Fruit fly (Drosophila melanogaster) whole organism, prepupa: ENCODE results near the gene Ada1-1.

ENCODE experiments used
- CG10631 ChIP-seq: fragments of 200-800 bp; sonication (Bioruptor generic); optimal IDR thresholded peaks from 2 replicates; lab custom pipeline; 2016; ENCODE audit warnings: missing biosample characterization, missing genetic modification characterization
- CG10669 ChIP-seq: fragments of 200-800 bp; sonication (Bioruptor generic); optimal IDR thresholded peaks from 3 replicates; lab custom pipeline; 2018; ENCODE audit warnings: missing biosample characterization, mild to moderate bottlenecking, missing genetic modification characterization, moderate library complexity
- CG11294 ChIP-seq: fragments of 200-800 bp; sonication (Bioruptor generic); IDR thresholded peaks from 2 replicates; pipeline ENCODE4 v1.3.6; 2022; ENCODE audit warnings: missing biosample characterization, missing genetic modification characterization
- CG11902 ChIP-seq: fragments of 200-800 bp; sonication (Bioruptor generic); optimal IDR thresholded peaks from 3 replicates; lab custom pipeline; 2016; ENCODE audit warnings: missing biosample characterization, missing genetic modification characterization
- CG15336 ChIP-seq: fragments of 200-800 bp; sonication (Bioruptor generic); IDR thresholded peaks from 2 replicates; pipeline ENCODE4 v1.3.6; 2022; ENCODE audit warnings: missing biosample characterization, missing genetic modification characterization
- CG1621 ChIP-seq: fragments of 200-800 bp; sonication (Bioruptor generic); optimal IDR thresholded peaks from 3 replicates; lab custom pipeline; 2018; ENCODE audit warnings: missing biosample characterization, mild to moderate bottlenecking, missing genetic modification characterization
- CG3032 ChIP-seq: fragments of 200-800 bp; optimal IDR thresholded peaks from 2 replicates; lab custom pipeline; 2019; ENCODE audit warnings: missing biosample characterization, mild to moderate bottlenecking, missing genetic modification characterization, moderate library complexity
- CG32006 ChIP-seq: fragments of 200-800 bp; sonication (Bioruptor generic); optimal IDR thresholded peaks from 3 replicates; lab custom pipeline; 2017; ENCODE audit warnings: missing biosample characterization, mild to moderate bottlenecking, missing genetic modification characterization
- CG34406 ChIP-seq: fragments of 200-800 bp; sonication (Bioruptor generic); optimal IDR thresholded peaks from 3 replicates; lab custom pipeline; 2016; ENCODE audit warnings: missing biosample characterization, missing genetic modification characterization
- CG3919 ChIP-seq: fragments of 200-800 bp; sonication (Bioruptor generic); optimal IDR thresholded peaks from 3 replicates; lab custom pipeline; 2016; ENCODE audit warnings: missing biosample characterization, missing genetic modification characterization
- CG6163 ChIP-seq: fragments of 200-800 bp; sonication (Bioruptor generic); IDR thresholded peaks from 3 replicates; pipeline ENCODE4 v1.3.6; 2022; ENCODE audit warnings: missing biosample characterization, missing genetic modification characterization
- CG6792 ChIP-seq: fragments of 200-800 bp; sonication (Bioruptor generic); optimal IDR thresholded peaks from 3 replicates; lab custom pipeline; 2016; ENCODE audit warnings: missing biosample characterization, missing genetic modification characterization
- CG7368 ChIP-seq: fragments of 200-800 bp; sonication (Bioruptor generic); optimal IDR thresholded peaks from 3 replicates; lab custom pipeline; 2016; ENCODE audit warnings: missing biosample characterization, missing genetic modification characterization
- CG8119 ChIP-seq: fragments of 200-800 bp; sonication (Bioruptor generic); IDR thresholded peaks from 3 replicates; pipeline ENCODE4 v1.3.6; 2022; ENCODE audit warnings: missing biosample characterization, missing genetic modification characterization
- CG9139 ChIP-seq: fragments of 200-800 bp; sonication (Bioruptor generic); optimal IDR thresholded peaks from 3 replicates; lab custom pipeline; 2017; ENCODE audit warnings: missing biosample characterization, mild to moderate bottlenecking, missing genetic modification characterization
- Eip78C ChIP-seq: fragments of 200-800 bp; sonication (Bioruptor generic); peaks from one replicate; lab custom pipeline; 2016; ENCODE audit warnings: missing biosample characterization, missing genetic modification characterization
- Ets21C ChIP-seq: fragments of 200-800 bp; sonication (Bioruptor generic); optimal IDR thresholded peaks from 3 replicates; lab custom pipeline; 2016; ENCODE audit warnings: missing biosample characterization, missing genetic modification characterization
- Ets96B ChIP-seq: fragments of 200-800 bp; optimal IDR thresholded peaks from 2 replicates; lab custom pipeline; 2019; ENCODE audit warnings: missing biosample characterization, mild to moderate bottlenecking, missing genetic modification characterization, moderate library complexity
- Lpt ChIP-seq: fragments of 200-800 bp; sonication (Bioruptor generic); optimal IDR thresholded peaks from 3 replicates; lab custom pipeline; 2016; ENCODE audit warnings: missing biosample characterization, missing genetic modification characterization
- OdsH ChIP-seq: fragments of 200-800 bp; sonication (Bioruptor generic); optimal IDR thresholded peaks from 3 replicates; lab custom pipeline; 2016; ENCODE audit warnings: missing biosample characterization, missing genetic modification characterization
- Sox14 ChIP-seq: fragments of 200-800 bp; sonication (Bioruptor generic); optimal IDR thresholded peaks from 3 replicates; lab custom pipeline; 2016; ENCODE audit warnings: missing biosample characterization, missing genetic modification characterization
- achi ChIP-seq: fragments of 200-800 bp; sonication (Bioruptor generic); optimal IDR thresholded peaks from 3 replicates; lab custom pipeline; 2016; ENCODE audit warnings: missing biosample characterization, missing genetic modification characterization
- acj6 ChIP-seq: fragments of 200-800 bp; sonication (Bioruptor generic); optimal IDR thresholded peaks from 3 replicates; lab custom pipeline; 2016; ENCODE audit warnings: missing biosample characterization, missing genetic modification characterization
- dac ChIP-seq: fragments of 200-800 bp; sonication (Bioruptor generic); optimal IDR thresholded peaks from 2 replicates; lab custom pipeline; 2017; ENCODE audit warnings: missing biosample characterization, mild to moderate bottlenecking, missing genetic modification characterization
- dsx ChIP-seq: fragments of 200-800 bp; optimal IDR thresholded peaks from 3 replicates; lab custom pipeline; 2019; ENCODE audit warnings: missing biosample characterization, mild to moderate bottlenecking, missing genetic modification characterization, moderate library complexity; ENCODE audit not compliant: poor library complexity, severe bottlenecking
- eg ChIP-seq: fragments of 200-800 bp; sonication (Bioruptor generic); IDR thresholded peaks from 3 replicates; pipeline ENCODE4 v1.3.6; 2022; ENCODE audit warnings: missing biosample characterization, missing genetic modification characterization
- esn ChIP-seq: fragments of 200-800 bp; sonication (Bioruptor generic); optimal IDR thresholded peaks from 2 replicates; lab custom pipeline; 2016; ENCODE audit warnings: missing biosample characterization, mild to moderate bottlenecking, missing genetic modification characterization, moderate library complexity
- fd59A ChIP-seq: fragments of 200-800 bp; sonication (Bioruptor generic); optimal IDR thresholded peaks from 2 replicates; lab custom pipeline; 2017; ENCODE audit warnings: missing biosample characterization, mild to moderate bottlenecking, missing genetic modification characterization, missing genetic modification reagents
- net ChIP-seq: fragments of 200-800 bp; sonication (Bioruptor generic); optimal IDR thresholded peaks from 3 replicates; lab custom pipeline; 2016; ENCODE audit warnings: missing biosample characterization, missing genetic modification characterization
- salr ChIP-seq, 2 experiments: fragments of 200-800 bp; sonication (Bioruptor generic); optimal IDR thresholded peaks; 3 replicates each; lab custom pipeline; 2016 to 2018; ENCODE audit warnings: missing biosample characterization in 2 of 2, missing genetic modification characterization in 2 of 2, mild to moderate bottlenecking in 1 of 2
- ss ChIP-seq, 2 experiments: fragments of 200-800 bp; sonication (Bioruptor generic); optimal IDR thresholded peaks; 2 replicates in 1 of 2; 3 replicates in 1 of 2; lab custom pipeline; 2017 to 2018; ENCODE audit warnings: mild to moderate bottlenecking in 2 of 2, missing biosample characterization in 2 of 2, missing genetic modification characterization in 2 of 2, moderate library complexity in 1 of 2
- svp ChIP-seq: fragments of 200-800 bp; sonication (Bioruptor generic); peaks from one replicate; lab custom pipeline; 2016; ENCODE audit warnings: missing biosample characterization, missing genetic modification characterization

The Ada1-1 gene

DNA sequence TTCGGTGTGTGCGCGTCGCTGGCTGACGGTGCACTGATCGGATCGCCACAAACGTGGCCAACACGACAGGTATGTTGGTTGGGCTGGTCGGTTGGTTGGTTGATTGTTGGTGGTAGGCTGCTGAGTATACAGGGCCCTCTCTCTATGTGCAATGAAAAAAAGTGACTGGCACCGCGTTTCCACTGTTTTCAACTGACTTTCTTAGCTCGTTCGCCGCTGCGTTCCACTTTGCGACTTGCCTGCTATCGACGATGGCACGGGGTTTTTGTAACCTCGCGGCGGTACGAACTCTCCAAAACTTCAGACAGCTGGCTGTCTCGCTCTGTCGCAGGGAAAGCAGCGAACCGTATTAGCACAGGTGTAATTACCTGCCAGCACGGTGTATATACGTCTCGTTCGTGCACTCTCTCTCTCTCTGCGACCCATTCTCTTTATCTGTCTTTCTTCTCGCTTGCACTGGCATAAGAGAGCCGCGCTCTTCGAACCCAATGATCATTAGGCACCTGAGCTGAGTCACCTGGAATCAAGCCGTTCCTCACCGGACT, 25.7 kb upstream of the Ada1-1 start (continued):
- TF ChIP-seq CG6792 (no peak), CG7368 (peak; percentile 24), Sox14 (GFP tag; lab: Kevin White, UChicago) (peak; percentile 29)
- TF ChIP-seq, all 60 proteins: peak for 22

DNA sequence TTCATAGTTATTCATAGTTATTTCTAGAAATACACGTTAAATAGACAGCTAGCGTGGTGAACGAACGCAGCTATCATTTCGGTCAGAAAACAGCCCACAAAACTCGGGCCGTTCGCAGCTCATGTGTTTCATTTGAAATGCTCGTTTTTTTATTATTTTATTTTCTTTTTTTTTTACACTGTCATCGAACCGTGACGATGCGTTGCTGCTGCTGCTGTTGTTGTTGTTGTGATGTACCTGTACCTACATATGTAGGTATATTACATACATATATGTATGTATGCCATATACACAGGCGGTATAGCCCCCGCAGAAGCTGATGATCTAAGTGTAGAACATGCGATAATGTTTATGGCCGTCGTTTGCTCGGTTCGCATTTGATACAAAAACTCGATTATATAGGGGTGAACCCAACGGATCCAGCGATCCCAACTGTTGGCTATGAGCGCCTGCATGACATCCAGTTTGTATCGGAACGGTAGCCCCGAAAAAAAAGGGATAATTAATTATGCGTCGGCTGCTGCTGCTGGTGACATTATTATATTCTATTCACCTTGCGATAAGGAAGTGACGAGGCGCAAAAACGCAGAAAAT, 23.4 kb upstream of the Ada1-1 start:
- TF ChIP-seq CG3032 (tag; lab: Kevin White, UChicago) (no peak), eg (no peak), CG11294 (GFP tag; lab: Robert Waterston, UW) (no peak), acj6 (GFP tag; lab: Kevin White, UChicago) (no peak), CG11902 (GFP tag; lab: Kevin White, UChicago) (no peak), dsx (GFP tag; lab: Kevin White, UChicago) (no peak), Lpt (no peak), CG9139 (no peak), dac (no peak), CG6163 (GFP tag; lab: Robert Waterston, UW) (no peak), CG3919 (GFP tag; lab: Kevin White, UChicago) (no peak), net (GFP tag; lab: Kevin White, UChicago) (no peak), salr (GFP tag; optimal IDR thresholded peaks at IDR 0.05; lab: Kevin White, UChicago) (no peak)

DNA sequence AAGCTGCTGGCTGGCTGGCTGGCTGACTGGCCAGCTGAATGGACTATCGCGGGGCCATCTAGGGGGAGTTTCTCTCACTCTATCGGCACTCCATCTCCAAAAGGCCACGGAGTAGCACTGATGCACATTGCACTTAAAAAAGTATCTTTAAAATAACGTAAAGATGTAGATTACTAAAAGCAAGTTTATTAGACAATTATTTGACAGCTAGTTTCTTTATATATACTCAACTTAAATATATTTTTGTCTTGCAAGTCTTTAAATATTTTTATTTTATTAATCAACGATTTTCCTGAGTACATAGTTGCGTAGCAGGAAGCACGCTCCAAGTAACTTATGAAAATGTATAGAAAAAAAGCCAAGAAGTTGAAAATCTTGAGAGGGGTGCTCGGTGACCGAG, 19.7 kb upstream of the Ada1-1 start:
- TF ChIP-seq CG8119 (peak; percentile 33; the same call in 1 of the 3 replicates), dac (no peak), Eip78C (peak; percentile 64), CG32006 (GFP tag; lab: Kevin White, UChicago) (peak; percentile 2), acj6 (GFP tag; lab: Kevin White, UChicago) (no peak), OdsH (GFP tag; lab: Kevin White, UChicago) (no peak), eg (peak; percentile 52; the same call in 2 of the 3 replicates), CG1621 (no peak), CG15336 (GFP tag; lab: Robert Waterston, UW) (peak; percentile 37; the same call in 1 of the 2 replicates), dsx (GFP tag; lab: Kevin White, UChicago) (no peak), esn (GFP tag; lab: Kevin White, UChicago) (no peak), fd59A (GFP tag; lab: Kevin White, UChicago) (no peak)

DNA sequence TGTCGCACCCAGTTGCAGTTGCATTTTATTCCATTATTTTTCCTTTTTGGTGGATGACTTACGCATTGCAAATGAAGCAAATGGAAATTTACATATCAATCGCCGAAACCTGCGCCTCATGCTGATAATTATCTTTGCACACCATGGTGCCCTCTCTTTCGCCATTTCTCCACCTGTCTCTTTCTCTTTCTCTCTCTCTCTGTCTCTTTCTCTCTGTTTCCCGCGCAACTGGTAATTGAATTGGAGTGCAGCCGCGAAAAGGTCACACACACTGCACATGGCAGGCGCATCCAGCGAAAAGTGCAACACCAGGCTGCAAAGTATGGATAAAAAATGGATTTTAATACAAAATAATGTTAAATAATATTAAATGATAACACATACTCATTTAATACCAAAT, 18.9 kb upstream of the Ada1-1 start:
- TF ChIP-seq Ets96B (tag; lab: Kevin White, UChicago) = no peak
- no peak for TF ChIP-seq Ets21C (GFP tag; lab: Kevin White, UChicago)
- no peak for TF ChIP-seq CG10669 (GFP tag; lab: Kevin White, UChicago)
- TF ChIP-seq, all 60 proteins: peak for 0

DNA sequence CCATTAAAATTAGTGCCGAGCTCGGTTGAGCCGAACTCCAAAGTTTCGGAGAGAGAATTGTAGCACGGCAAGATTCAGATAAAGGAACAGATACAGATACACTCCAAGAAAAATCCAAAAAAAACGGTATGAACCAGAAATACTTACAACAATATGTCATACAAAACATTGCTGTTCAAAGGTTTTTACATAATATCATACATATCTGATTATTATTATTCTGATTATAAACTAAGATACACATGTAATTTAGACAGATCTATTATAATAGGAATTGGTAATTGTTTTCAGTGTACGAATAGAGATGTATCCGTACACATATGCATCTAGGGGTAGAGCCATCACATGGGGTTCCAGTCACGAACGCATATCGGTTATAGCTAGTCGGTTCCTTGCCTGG, 16.5 kb upstream of the Ada1-1 start:
- TF ChIP-seq svp (GFP tag; lab: Kevin White, UChicago) (no peak), CG10631 (GFP tag; lab: Kevin White, UChicago) (no peak), Lpt (no peak), CG9139 (no peak), esn (GFP tag; lab: Kevin White, UChicago) (no peak), ss (GFP tag; optimal IDR thresholded peaks at IDR 0.05; lab: Kevin White, UChicago) (no peak), acj6 (GFP tag; lab: Kevin White, UChicago) (peak; percentile 0), CG32006 (GFP tag; lab: Kevin White, UChicago) (peak; percentile 20), CG6792 (no peak), achi (GFP tag; lab: Kevin White, UChicago) (no peak), CG34406 (GFP tag; lab: Kevin White, UChicago) (no peak), CG3032 (tag; lab: Kevin White, UChicago) (no peak)
- TF ChIP-seq, all 60 proteins: peak for 2
